Fruit fly (Drosophila melanogaster) whole organism, prepupa: ENCODE data around the gene CG31204.

Experiments used
- Blimp-1 ChIP-seq: fragments of 200-800 bp; sonication (Bioruptor generic); optimal IDR thresholded peaks from 3 replicates; lab custom pipeline; 2017; ENCODE audit warnings: missing biosample characterization, missing genetic modification characterization, mild to moderate bottlenecking, moderate library complexity, missing genetic modification reagents
- CG10631 ChIP-seq: fragments of 200-800 bp; sonication (Bioruptor generic); optimal IDR thresholded peaks from 2 replicates; lab custom pipeline; 2016; ENCODE audit warnings: missing biosample characterization, missing genetic modification characterization
- CG11294 ChIP-seq: fragments of 200-800 bp; sonication (Bioruptor generic); IDR thresholded peaks from 2 replicates; pipeline ENCODE4 v1.3.6; 2022; ENCODE audit warnings: missing biosample characterization, missing genetic modification characterization
- CG15336 ChIP-seq: fragments of 200-800 bp; sonication (Bioruptor generic); IDR thresholded peaks from 2 replicates; pipeline ENCODE4 v1.3.6; 2022; ENCODE audit warnings: missing biosample characterization, missing genetic modification characterization
- CG1621 ChIP-seq: fragments of 200-800 bp; sonication (Bioruptor generic); optimal IDR thresholded peaks from 3 replicates; lab custom pipeline; 2018; ENCODE audit warnings: missing biosample characterization, mild to moderate bottlenecking, missing genetic modification characterization
- CG3032 ChIP-seq: fragments of 200-800 bp; optimal IDR thresholded peaks from 2 replicates; lab custom pipeline; 2019; ENCODE audit warnings: missing biosample characterization, mild to moderate bottlenecking, missing genetic modification characterization, moderate library complexity
- CG31627 ChIP-seq: fragments of 200-800 bp; sonication (Bioruptor generic); optimal IDR thresholded peaks from 3 replicates; lab custom pipeline; 2016; ENCODE audit warnings: missing biosample characterization, missing genetic modification characterization
- CG34406 ChIP-seq: fragments of 200-800 bp; sonication (Bioruptor generic); optimal IDR thresholded peaks from 3 replicates; lab custom pipeline; 2016; ENCODE audit warnings: missing biosample characterization, missing genetic modification characterization
- CG3919 ChIP-seq: fragments of 200-800 bp; sonication (Bioruptor generic); optimal IDR thresholded peaks from 3 replicates; lab custom pipeline; 2016; ENCODE audit warnings: missing biosample characterization, missing genetic modification characterization
- CG4318 ChIP-seq: fragments of 200-800 bp; sonication (Bioruptor generic); optimal IDR thresholded peaks from 3 replicates; lab custom pipeline; 2017; ENCODE audit warnings: missing biosample characterization, mild to moderate bottlenecking, missing genetic modification characterization
- CG6163 ChIP-seq: fragments of 200-800 bp; sonication (Bioruptor generic); IDR thresholded peaks from 3 replicates; pipeline ENCODE4 v1.3.6; 2022; ENCODE audit warnings: missing biosample characterization, missing genetic modification characterization
- CG6792 ChIP-seq: fragments of 200-800 bp; sonication (Bioruptor generic); optimal IDR thresholded peaks from 3 replicates; lab custom pipeline; 2016; ENCODE audit warnings: missing biosample characterization, missing genetic modification characterization
- CG6808 ChIP-seq: fragments of 200-800 bp; sonication (Bioruptor generic); optimal IDR thresholded peaks from 3 replicates; lab custom pipeline; 2017; ENCODE audit warnings: missing biosample characterization, missing genetic modification characterization, mild to moderate bottlenecking, moderate library complexity, missing genetic modification reagents
- CG8119 ChIP-seq: fragments of 200-800 bp; sonication (Bioruptor generic); IDR thresholded peaks from 3 replicates; pipeline ENCODE4 v1.3.6; 2022; ENCODE audit warnings: missing biosample characterization, missing genetic modification characterization
- CG8319 ChIP-seq: fragments of 200-800 bp; sonication (Bioruptor generic); optimal IDR thresholded peaks from 3 replicates; lab custom pipeline; 2016; ENCODE audit warnings: missing biosample characterization, missing genetic modification characterization
- CG8632 ChIP-seq: fragments of 200-800 bp; sonication (Bioruptor generic); optimal IDR thresholded peaks from 3 replicates; lab custom pipeline; 2016; ENCODE audit warnings: missing biosample characterization, missing genetic modification characterization
- CG9139 ChIP-seq: fragments of 200-800 bp; sonication (Bioruptor generic); optimal IDR thresholded peaks from 3 replicates; lab custom pipeline; 2017; ENCODE audit warnings: missing biosample characterization, mild to moderate bottlenecking, missing genetic modification characterization
- Eip75B ChIP-seq: fragments of 200-800 bp; sonication (Bioruptor generic); optimal IDR thresholded peaks from 3 replicates; lab custom pipeline; 2016; ENCODE audit warnings: missing biosample characterization, missing genetic modification characterization
- Eip78C ChIP-seq: fragments of 200-800 bp; sonication (Bioruptor generic); peaks from one replicate; lab custom pipeline; 2016; ENCODE audit warnings: missing biosample characterization, missing genetic modification characterization
- Ets21C ChIP-seq: fragments of 200-800 bp; sonication (Bioruptor generic); optimal IDR thresholded peaks from 3 replicates; lab custom pipeline; 2016; ENCODE audit warnings: missing biosample characterization, missing genetic modification characterization
- Ets96B ChIP-seq: fragments of 200-800 bp; optimal IDR thresholded peaks from 2 replicates; lab custom pipeline; 2019; ENCODE audit warnings: missing biosample characterization, mild to moderate bottlenecking, missing genetic modification characterization, moderate library complexity
- Gug ChIP-seq: fragments of 200-800 bp; sonication (Bioruptor generic); IDR thresholded peaks from 2 replicates; pipeline ENCODE4 v1.3.6; 2022; ENCODE audit warnings: missing biosample characterization, missing genetic modification characterization
- Hr38 ChIP-seq: sonication (Bioruptor generic); optimal IDR thresholded peaks from 2 replicates; lab custom pipeline; 2016; ENCODE audit warnings: missing biosample characterization, missing genetic modification characterization
- Met ChIP-seq: fragments of 200-800 bp; sonication (Bioruptor generic); optimal IDR thresholded peaks from 3 replicates; lab custom pipeline; 2016; ENCODE audit warnings: missing biosample characterization, missing genetic modification characterization
- OdsH ChIP-seq: fragments of 200-800 bp; sonication (Bioruptor generic); optimal IDR thresholded peaks from 3 replicates; lab custom pipeline; 2016; ENCODE audit warnings: missing biosample characterization, missing genetic modification characterization
- Smox ChIP-seq: fragments of 200-800 bp; sonication (Bioruptor generic); optimal IDR thresholded peaks from 3 replicates; lab custom pipeline; 2016; ENCODE audit warnings: missing biosample characterization, missing genetic modification characterization
- achi ChIP-seq: fragments of 200-800 bp; sonication (Bioruptor generic); optimal IDR thresholded peaks from 3 replicates; lab custom pipeline; 2016; ENCODE audit warnings: missing biosample characterization, missing genetic modification characterization
- acj6 ChIP-seq: fragments of 200-800 bp; sonication (Bioruptor generic); optimal IDR thresholded peaks from 3 replicates; lab custom pipeline; 2016; ENCODE audit warnings: missing biosample characterization, missing genetic modification characterization
- cyc ChIP-seq: fragments of 200-800 bp; sonication (Bioruptor generic); optimal IDR thresholded peaks from 3 replicates; lab custom pipeline; 2016; ENCODE audit warnings: missing biosample characterization, missing genetic modification characterization
- dac ChIP-seq: fragments of 200-800 bp; sonication (Bioruptor generic); optimal IDR thresholded peaks from 2 replicates; lab custom pipeline; 2017; ENCODE audit warnings: missing biosample characterization, mild to moderate bottlenecking, missing genetic modification characterization
- eg ChIP-seq: fragments of 200-800 bp; sonication (Bioruptor generic); IDR thresholded peaks from 3 replicates; pipeline ENCODE4 v1.3.6; 2022; ENCODE audit warnings: missing biosample characterization, missing genetic modification characterization
- esn ChIP-seq: fragments of 200-800 bp; sonication (Bioruptor generic); optimal IDR thresholded peaks from 2 replicates; lab custom pipeline; 2016; ENCODE audit warnings: missing biosample characterization, mild to moderate bottlenecking, missing genetic modification characterization, moderate library complexity
- fd59A ChIP-seq: fragments of 200-800 bp; sonication (Bioruptor generic); optimal IDR thresholded peaks from 2 replicates; lab custom pipeline; 2017; ENCODE audit warnings: missing biosample characterization, mild to moderate bottlenecking, missing genetic modification characterization, missing genetic modification reagents
- fd85E ChIP-seq: fragments of 200-800 bp; sonication (Bioruptor generic); optimal IDR thresholded peaks from 3 replicates; lab custom pipeline; 2016; ENCODE audit warnings: missing biosample characterization, missing genetic modification characterization
- fkh ChIP-seq: fragments of 200-800 bp; sonication (Bioruptor generic); optimal IDR thresholded peaks from 3 replicates; lab custom pipeline; 2017; ENCODE audit warnings: missing biosample characterization, mild to moderate bottlenecking, missing genetic modification characterization, moderate library complexity
- lz ChIP-seq: fragments of 200-800 bp; sonication (Bioruptor generic); optimal IDR thresholded peaks from 3 replicates; lab custom pipeline; 2016; ENCODE audit warnings: missing biosample characterization, missing genetic modification characterization
- pdm3 ChIP-seq: fragments of 200-800 bp; sonication (Bioruptor generic); optimal IDR thresholded peaks from 3 replicates; lab custom pipeline; 2016; ENCODE audit warnings: missing biosample characterization, missing genetic modification characterization
- salr ChIP-seq, 2 experiments: fragments of 200-800 bp; sonication (Bioruptor generic); optimal IDR thresholded peaks; 3 replicates each; lab custom pipeline; 2016 to 2018; ENCODE audit warnings: missing biosample characterization in 2 of 2, missing genetic modification characterization in 2 of 2, mild to moderate bottlenecking in 1 of 2
- spab ChIP-seq: fragments of 200-800 bp; sonication (Bioruptor generic); optimal IDR thresholded peaks from 2 replicates; lab custom pipeline; 2017; ENCODE audit warnings: missing biosample characterization, mild to moderate bottlenecking, missing genetic modification characterization, missing genetic modification reagents
- ss ChIP-seq, 2 experiments: fragments of 200-800 bp; sonication (Bioruptor generic); optimal IDR thresholded peaks; 2 replicates in 1 of 2; 3 replicates in 1 of 2; lab custom pipeline; 2017 to 2018; ENCODE audit warnings: mild to moderate bottlenecking in 2 of 2, missing biosample characterization in 2 of 2, missing genetic modification characterization in 2 of 2, moderate library complexity in 1 of 2
- svp ChIP-seq: fragments of 200-800 bp; sonication (Bioruptor generic); peaks from one replicate; lab custom pipeline; 2016; ENCODE audit warnings: missing biosample characterization, missing genetic modification characterization
- topi ChIP-seq: fragments of 200-800 bp; sonication (Bioruptor generic); optimal IDR thresholded peaks from 3 replicates; lab custom pipeline; 2016; ENCODE audit warnings: missing biosample characterization, missing genetic modification characterization

Gene CG31204

DNA sequence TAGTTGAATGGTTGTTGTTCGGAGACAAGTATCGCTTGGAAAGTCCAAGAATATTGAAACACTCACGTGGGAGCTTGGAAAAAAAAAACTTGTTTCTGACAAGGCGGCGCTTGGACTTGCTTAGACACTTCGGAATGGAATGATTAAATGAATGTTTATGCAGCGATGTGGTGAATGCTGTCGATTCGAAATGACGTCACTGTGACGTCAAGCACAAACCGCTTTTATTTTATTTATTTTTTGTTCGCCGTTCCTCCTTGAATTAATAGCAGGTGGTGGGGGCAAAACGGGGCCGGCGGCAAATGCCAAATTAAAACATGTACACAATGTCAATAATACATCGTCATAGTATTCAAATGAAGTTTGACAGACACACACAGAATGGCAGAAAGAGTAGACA, 26.2 kb upstream of the CG31204 start:
- peak; percentile 59 for TF ChIP-seq fkh
- no peak for TF ChIP-seq Ets96B (tag; lab: Kevin White, UChicago)

DNA sequence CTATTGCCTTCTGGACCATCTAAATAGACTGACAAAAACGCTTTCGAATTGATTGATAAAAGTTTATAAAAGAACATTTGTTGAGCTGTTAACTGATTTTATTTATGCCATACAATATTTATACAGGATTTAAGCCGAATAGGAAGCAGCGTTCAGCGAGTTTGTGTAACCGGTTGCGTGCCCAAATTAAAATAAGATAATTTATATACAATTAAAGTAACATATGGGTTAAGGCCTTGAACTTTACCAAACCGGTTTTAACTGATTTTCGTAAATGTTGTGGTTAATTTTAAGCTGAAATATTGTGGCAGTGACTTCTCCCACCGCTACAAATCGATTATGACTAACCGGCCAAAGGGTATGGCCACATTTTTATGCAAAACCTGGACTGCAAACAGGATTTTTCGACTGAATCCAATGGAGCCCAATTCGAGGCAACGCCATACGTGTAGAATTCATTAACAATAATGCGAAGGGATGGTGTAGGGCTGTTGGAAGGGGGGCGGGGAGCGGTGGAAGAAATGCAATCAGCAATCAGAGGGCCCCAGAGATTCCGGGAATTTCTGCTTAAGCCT, 16.4 kb upstream of the CG31204 start:
- TF ChIP-seq pdm3 (GFP tag; lab: Kevin White, UChicago) (peak; percentile 32), CG15336 (GFP tag; lab: Robert Waterston, UW) (no peak), achi (no peak), CG1621 (tag; lab: Kevin White, UChicago) (peak; percentile 7), svp (GFP tag; lab: Kevin White, UChicago) (peak; percentile 68), CG11294 (no peak), Gug (GFP tag; lab: Robert Waterston, UW) (no peak), Smox (GFP tag; lab: Kevin White, UChicago) (peak; percentile 36), lz (peak; percentile 39), OdsH (GFP tag; lab: Kevin White, UChicago) (peak; percentile 18), CG34406 (GFP tag; lab: Kevin White, UChicago) (peak; percentile 6), CG31627 (GFP tag; lab: Kevin White, UChicago) (peak; percentile 27), Eip78C (GFP tag; lab: Kevin White, UChicago) (peak; percentile 55), topi (peak; percentile 42), Met (GFP tag; lab: Kevin White, UChicago) (peak; percentile 22), Eip75B (GFP tag; lab: Kevin White, UChicago) (peak; percentile 35), cyc (GFP tag; lab: Kevin White, UChicago) (no peak), esn (GFP tag; lab: Kevin White, UChicago) (peak; percentile 48)

DNA sequence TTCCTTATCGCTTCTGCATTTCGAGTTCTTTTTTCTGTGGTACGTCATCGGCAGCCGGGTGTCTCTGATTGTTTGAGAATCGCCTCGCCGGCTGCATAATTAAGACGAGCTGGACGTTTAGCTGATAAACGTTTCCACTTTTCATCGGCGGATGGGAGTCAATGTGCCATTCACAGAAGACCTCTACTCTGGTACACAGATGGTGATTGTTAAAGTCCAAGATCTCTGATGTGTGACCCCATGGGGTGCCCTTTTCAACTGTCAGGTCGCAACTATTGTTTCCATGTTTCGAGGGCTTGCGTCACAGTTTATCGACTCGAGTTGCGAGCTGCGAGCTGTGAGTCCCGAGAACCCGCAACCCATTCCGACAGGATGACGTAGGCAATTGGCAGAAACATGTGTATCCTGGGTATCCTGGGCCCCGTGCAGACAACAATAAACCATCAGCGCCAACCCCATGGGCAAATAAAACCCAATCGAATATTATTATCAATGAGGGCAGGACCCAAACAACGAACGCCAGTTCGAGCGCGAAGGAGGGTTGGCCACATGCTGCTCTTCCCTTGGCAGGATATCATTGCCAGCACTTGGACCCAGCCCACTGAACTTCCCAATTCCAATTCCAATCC, 13.8 kb upstream of the CG31204 start:
- TF ChIP-seq svp (GFP tag; lab: Kevin White, UChicago), result peak; percentile 97
- TF ChIP-seq Ets21C (GFP tag; lab: Kevin White, UChicago), result no peak
- TF ChIP-seq dac (GFP tag; lab: Kevin White, UChicago), result no peak
- TF ChIP-seq eg (GFP tag; lab: Robert Waterston, UW), result no peak
- no peak for TF ChIP-seq CG8119 (GFP tag; lab: Robert Waterston, UW)
- TF ChIP-seq fd85E (GFP tag; lab: Kevin White, UChicago), result no peak
- no peak for TF ChIP-seq Blimp-1 (GFP tag; lab: Kevin White, UChicago)
- no peak for TF ChIP-seq fd59A
- TF ChIP-seq CG8632 (GFP tag; lab: Kevin White, UChicago), result no peak
- TF ChIP-seq CG9139 (GFP tag; lab: Kevin White, UChicago), result no peak
- peak; percentile 7 for TF ChIP-seq CG6808 (GFP tag; lab: Kevin White, UChicago)
- TF ChIP-seq CG6792 (GFP tag; lab: Kevin White, UChicago), result no peak
- TF ChIP-seq, all 60 proteins: peak for 2

DNA sequence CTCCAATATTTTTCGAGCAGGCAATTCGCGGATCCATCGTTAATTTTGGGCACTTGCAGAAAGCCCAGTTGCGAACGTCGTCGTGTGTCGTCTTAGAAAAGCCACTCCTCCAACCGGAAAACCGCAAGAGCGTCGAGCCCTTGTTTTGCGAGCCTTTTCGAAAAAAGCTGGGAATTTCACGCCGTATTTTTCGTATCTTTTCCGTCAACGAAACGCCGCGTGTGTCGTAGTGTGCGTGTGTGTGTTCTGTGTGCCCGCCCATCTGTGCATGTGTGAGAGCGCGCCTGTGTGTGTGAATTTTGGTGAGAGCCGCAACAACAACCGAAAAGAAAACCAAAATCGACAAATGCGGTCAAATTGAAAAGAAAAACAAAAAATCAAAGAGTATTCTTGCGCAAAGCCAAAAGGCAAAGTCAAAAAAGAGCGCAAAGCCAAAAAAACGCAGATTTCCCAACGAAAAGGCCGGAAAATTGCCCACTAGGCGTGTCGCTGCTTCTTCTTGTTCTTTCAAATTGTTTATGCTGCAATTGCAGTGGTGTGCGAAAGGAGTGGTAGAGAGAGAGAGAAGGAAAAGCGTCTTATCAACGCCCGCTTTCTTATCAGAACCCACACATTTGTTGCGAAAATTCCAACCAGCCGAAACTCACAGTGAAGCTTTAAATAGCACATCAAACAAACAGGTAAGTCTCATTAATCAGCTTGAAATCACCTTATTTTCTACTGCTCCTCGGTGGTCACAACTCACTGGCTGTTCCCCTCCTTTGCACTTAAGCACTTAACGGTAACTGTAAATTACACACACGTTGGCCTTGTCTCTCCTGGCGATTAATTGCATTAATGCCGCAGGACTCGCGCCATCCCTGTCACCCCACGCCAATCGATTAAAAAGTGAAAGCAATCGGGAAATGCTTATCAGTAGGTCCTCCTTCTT, 12.2 kb upstream of the CG31204 start, which contains the start of gene PNPase:
TSS of gene PNPase (minus strand) at position 176 of the 931 bp plus-strand sequence.
- TF ChIP-seq CG4318 (GFP tag; lab: Kevin White, UChicago) (no peak), salr (GFP tag; optimal IDR thresholded peaks at IDR 0.05; lab: Kevin White, UChicago) (no peak), eg (GFP tag; lab: Robert Waterston, UW) (peak; percentile 26; the same call in 1 of the 3 replicates), CG8319 (no peak), CG3919 (GFP tag; lab: Kevin White, UChicago) (no peak), Smox (GFP tag; lab: Kevin White, UChicago) (no peak), ss (GFP tag; optimal IDR thresholded peaks at IDR 0.05; lab: Kevin White, UChicago) (peak in 1 of 2 experiments; percentile 32), Hr38 (GFP tag; lab: Kevin White, UChicago) (no peak), acj6 (GFP tag; lab: Kevin White, UChicago) (no peak), CG3032 (no peak), topi (no peak), fd59A (no peak), Eip78C (GFP tag; lab: Kevin White, UChicago) (peak; percentile 35), lz (no peak), spab (no peak), CG10631 (GFP tag; lab: Kevin White, UChicago) (no peak), CG15336 (GFP tag; lab: Robert Waterston, UW) (peak; percentile 64), CG6163 (GFP tag; lab: Robert Waterston, UW) (0 out of 3 replicates have a peak, but pooled peaks have one; percentile 4), CG11294 (no peak), Ets96B (tag; lab: Kevin White, UChicago) (no peak)
